Fruit fly (Drosophila melanogaster) whole organism, embryonic: ENCODE measurements around the gene sti.
A peak's percentile ranks its signal among the peaks of the same experiment; 100 is the strongest.

Experiments used
- CG10431 ChIP-seq: fragments of 200-800 bp; sonication (Bioruptor generic); optimal IDR thresholded peaks from 3 replicates; lab custom pipeline; 2018; ENCODE audit warnings: missing biosample characterization, mild to moderate bottlenecking, missing genetic modification characterization
- CG1233 ChIP-seq: fragments of 200-800 bp; sonication (Bioruptor generic); optimal IDR thresholded peaks from 4 replicates; lab custom pipeline; 2018; ENCODE audit warnings: missing biosample characterization, mild to moderate bottlenecking, missing genetic modification characterization
- CG12659 ChIP-seq: fragments of 200-800 bp; sonication (Bioruptor generic); optimal IDR thresholded peaks from 3 replicates; lab custom pipeline; 2017; ENCODE audit warnings: mild to moderate bottlenecking, missing biosample characterization, missing genetic modification reagents, missing genetic modification characterization
- CG1529 ChIP-seq: fragments of 200-800 bp; sonication (Bioruptor generic); optimal IDR thresholded peaks from 3 replicates; lab custom pipeline; 2018; ENCODE audit warnings: missing biosample characterization, missing genetic modification characterization
- CG16813 ChIP-seq: fragments of 200-800 bp; sonication (Bioruptor generic); IDR thresholded peaks from 3 replicates; pipeline ENCODE4 v1.3.6; 2022; ENCODE audit warnings: missing biosample characterization, missing genetic modification characterization; ENCODE audit not compliant: partially characterized antibody
- CG17186 ChIP-seq: fragments of 200-800 bp; sonication (Bioruptor generic); optimal IDR thresholded peaks from 3 replicates; lab custom pipeline; 2017; ENCODE audit warnings: missing biosample characterization, missing genetic modification reagents, missing genetic modification characterization
- CG17802 ChIP-seq: fragments of 200-800 bp; sonication (Bioruptor generic); optimal IDR thresholded peaks from 2 replicates; lab custom pipeline; 2018; ENCODE audit warnings: missing biosample characterization, mild to moderate bottlenecking, missing genetic modification characterization, moderate library complexity
- CG1832 ChIP-seq: fragments of 200-800 bp; sonication (Bioruptor generic); optimal IDR thresholded peaks from 2 replicates; lab custom pipeline; 2017; ENCODE audit warnings: missing biosample characterization, mild to moderate bottlenecking, missing genetic modification characterization, inconsistent platforms
- CG18599 ChIP-seq: fragments of 200-800 bp; sonication (Bioruptor generic); optimal IDR thresholded peaks from 3 replicates; lab custom pipeline; 2017; ENCODE audit warnings: missing biosample characterization, missing genetic modification characterization, mild to moderate bottlenecking, moderate library complexity, missing genetic modification reagents
- CG2120 ChIP-seq: fragments of 200-800 bp; sonication (Bioruptor generic); optimal IDR thresholded peaks from 3 replicates; lab custom pipeline; 2016; ENCODE audit warnings: missing biosample characterization, missing genetic modification characterization
- CG3995 ChIP-seq: fragments of 200-800 bp; sonication (Bioruptor generic); optimal IDR thresholded peaks from 3 replicates; lab custom pipeline; 2016; ENCODE audit warnings: missing biosample characterization, missing genetic modification characterization
- CG6254 ChIP-seq: fragments of 200-800 bp; sonication (Bioruptor generic); optimal IDR thresholded peaks from 3 replicates; lab custom pipeline; 2017; ENCODE audit warnings: mild to moderate bottlenecking, missing biosample characterization, missing genetic modification reagents, missing genetic modification characterization
- CG8290 ChIP-seq, 3 experiments: fragments of 200-800 bp; sonication (Bioruptor generic); optimal IDR thresholded peaks; 2 replicates each; lab custom pipeline; 2016 to 2019; ENCODE audit warnings: missing biosample characterization in 3 of 3, missing genetic modification characterization in 3 of 3, mild to moderate bottlenecking in 2 of 3, moderate library complexity in 1 of 3
- CG9797 ChIP-seq: fragments of 200-800 bp; sonication (Bioruptor generic); optimal IDR thresholded peaks from 3 replicates; lab custom pipeline; 2018; ENCODE audit warnings: missing biosample characterization, mild to moderate bottlenecking, missing genetic modification characterization
- CG9817 ChIP-seq: fragments of 200-800 bp; sonication (Bioruptor generic); optimal IDR thresholded peaks from 2 replicates; lab custom pipeline; 2018; ENCODE audit warnings: missing biosample characterization, mild to moderate bottlenecking, missing genetic modification characterization, moderate library complexity
- CG9876 ChIP-seq: fragments of 200-800 bp; sonication (Bioruptor generic); optimal IDR thresholded peaks from 2 replicates; lab custom pipeline; 2016; ENCODE audit warnings: missing biosample characterization, missing genetic modification characterization
- CoRest ChIP-seq: fragments of 200-800 bp; sonication (Bioruptor generic); optimal IDR thresholded peaks from 3 replicates; lab custom pipeline; 2018; ENCODE audit warnings: missing biosample characterization, mild to moderate bottlenecking, missing genetic modification characterization, moderate library complexity
- CrebB ChIP-seq: fragments of 200-800 bp; sonication (Bioruptor generic); optimal IDR thresholded peaks from 3 replicates; lab custom pipeline; 2018; ENCODE audit warnings: missing biosample characterization, mild to moderate bottlenecking, missing genetic modification characterization
- Dll ChIP-seq: fragments of 200-800 bp; sonication (Bioruptor generic); IDR thresholded peaks from 4 replicates; pipeline ENCODE4 v1.3.6; 2022; ENCODE audit warnings: missing biosample characterization, missing genetic modification characterization; ENCODE audit not compliant: partially characterized antibody
- Dref ChIP-seq: fragments of 200-800 bp; sonication (Bioruptor generic); IDR thresholded peaks from 2 replicates; pipeline ENCODE4 v1.3.6; 2022; ENCODE audit warnings: missing biosample characterization, missing genetic modification characterization
- Ets97D ChIP-seq: fragments of 200-800 bp; sonication (Bioruptor generic); optimal IDR thresholded peaks from 3 replicates; lab custom pipeline; 2016; ENCODE audit warnings: missing biosample characterization, missing genetic modification characterization
- H15 ChIP-seq: fragments of 200-800 bp; sonication (Bioruptor generic); IDR thresholded peaks from 3 replicates; pipeline ENCODE4 v1.3.6; 2022; ENCODE audit warnings: missing biosample characterization, missing genetic modification characterization
- HLH3B ChIP-seq: fragments of 200-800 bp; sonication (Bioruptor generic); IDR thresholded peaks from 2 replicates; pipeline ENCODE4 v1.3.6; 2022; ENCODE audit warnings: missing biosample characterization, missing genetic modification characterization
- HmgD ChIP-seq: fragments of 200-800 bp; sonication (Bioruptor generic); optimal IDR thresholded peaks from 3 replicates; lab custom pipeline; 2016; ENCODE audit warnings: missing biosample characterization, missing genetic modification characterization
- HmgZ ChIP-seq: fragments of 200-800 bp; sonication (Bioruptor generic); optimal IDR thresholded peaks from 2 replicates; lab custom pipeline; 2018; ENCODE audit warnings: missing biosample characterization, mild to moderate bottlenecking, missing genetic modification characterization
- Hmr ChIP-seq: fragments of 200-800 bp; sonication (Bioruptor generic); optimal IDR thresholded peaks from 3 replicates; lab custom pipeline; 2017; ENCODE audit warnings: mild to moderate bottlenecking, missing biosample characterization, missing genetic modification reagents, missing genetic modification characterization
- Hr78 ChIP-seq, 2 experiments: fragments of 200-800 bp in 1 of 2; fragments of >200 bp in 1 of 2; sonication (Bioruptor generic) in 1 of 2; optimal IDR thresholded peaks; 2 replicates each; lab custom pipeline; 2017 to 2019; ENCODE audit warnings: missing biosample characterization in 2 of 2, missing genetic modification characterization in 2 of 2, mild to moderate bottlenecking in 1 of 2, moderate library complexity in 1 of 2
- Med ChIP-seq: fragments of 200-800 bp; sonication (Bioruptor generic); peaks from one replicate; lab custom pipeline; 2016; ENCODE audit warnings: missing biosample characterization, missing genetic modification characterization, mild to moderate bottlenecking, inconsistent platforms, moderate library complexity
- Pdp1 ChIP-seq, 2 experiments: fragments of 200-800 bp; sonication (Bioruptor generic); optimal IDR thresholded peaks; 3 replicates each; lab custom pipeline; 2016; ENCODE audit warnings: missing biosample characterization in 2 of 2, missing genetic modification characterization in 2 of 2, mild to moderate bottlenecking in 1 of 2, moderate library complexity in 1 of 2
- TFAM ChIP-seq: fragments of 200-800 bp; sonication (Bioruptor generic); optimal IDR thresholded peaks from 2 replicates; lab custom pipeline; 2017; ENCODE audit warnings: missing biosample characterization, missing genetic modification characterization, inconsistent platforms
- Taf1 ChIP-seq: fragments of 200-800 bp; sonication (Bioruptor generic); IDR thresholded peaks from 2 replicates; pipeline ENCODE4 v1.3.6; 2022; ENCODE audit warnings: missing biosample characterization, missing genetic modification characterization
- Vsx1 ChIP-seq: fragments of 200-800 bp; sonication (Bioruptor generic); optimal IDR thresholded peaks from 2 replicates; lab custom pipeline; 2017; ENCODE audit warnings: missing biosample characterization, mild to moderate bottlenecking, missing genetic modification characterization, missing genetic modification reagents
- az2 ChIP-seq: fragments of 200-800 bp; sonication (Bioruptor generic); optimal IDR thresholded peaks from 3 replicates; lab custom pipeline; 2016; ENCODE audit warnings: missing biosample characterization, missing genetic modification characterization
- br ChIP-seq: fragments of >200 bp; optimal IDR thresholded peaks from 2 replicates; lab custom pipeline; 2017
- gcm ChIP-seq: fragments of 200-800 bp; sonication (Bioruptor generic); optimal IDR thresholded peaks from 2 replicates; lab custom pipeline; 2019; ENCODE audit warnings: missing biosample characterization, mild to moderate bottlenecking, missing genetic modification characterization, moderate library complexity
- gem ChIP-seq: fragments of 200-800 bp; sonication (Bioruptor generic); optimal IDR thresholded peaks from 2 replicates; lab custom pipeline; 2019; ENCODE audit warnings: missing biosample characterization, mild to moderate bottlenecking, missing genetic modification characterization, moderate library complexity
- her ChIP-seq: fragments of 200-800 bp; sonication (Bioruptor generic); optimal IDR thresholded peaks from 2 replicates; lab custom pipeline; 2016; ENCODE audit warnings: missing biosample characterization, missing genetic modification characterization
- jing ChIP-seq: fragments of 200-800 bp; sonication (Bioruptor generic); optimal IDR thresholded peaks from 2 replicates; lab custom pipeline; 2018; ENCODE audit warnings: missing biosample characterization, mild to moderate bottlenecking, missing genetic modification characterization
- kay ChIP-seq: fragments of 200-800 bp; sonication (Bioruptor generic); optimal IDR thresholded peaks from 2 replicates; lab custom pipeline; 2016; ENCODE audit warnings: missing biosample characterization, missing genetic modification characterization
- lmd ChIP-seq: fragments of 200-800 bp; sonication (Bioruptor generic); IDR thresholded peaks from 2 replicates; pipeline ENCODE4 v1.3.6; 2022; ENCODE audit warnings: missing biosample characterization, missing genetic modification characterization
- row ChIP-seq: fragments of 200-800 bp; sonication (Bioruptor generic); IDR thresholded peaks from 3 replicates; pipeline ENCODE4 v1.3.6; 2022; ENCODE audit warnings: missing biosample characterization, missing genetic modification characterization
- salm ChIP-seq: fragments of 200-800 bp; sonication (Bioruptor generic); optimal IDR thresholded peaks from 2 replicates; lab custom pipeline; 2018; ENCODE audit warnings: missing biosample characterization, mild to moderate bottlenecking, missing genetic modification characterization
- stwl ChIP-seq: fragments of 200-800 bp; sonication (Bioruptor generic); optimal IDR thresholded peaks from 3 replicates; lab custom pipeline; 2018; ENCODE audit warnings: missing biosample characterization, mild to moderate bottlenecking, missing genetic modification characterization, moderate library complexity
- toy ChIP-seq: fragments of 200-800 bp; sonication (Bioruptor generic); IDR thresholded peaks from 2 replicates; pipeline ENCODE4 v1.3.6; 2022; ENCODE audit warnings: missing biosample characterization, missing genetic modification characterization
- trem ChIP-seq: fragments of 200-800 bp; optimal IDR thresholded peaks from 3 replicates; lab custom pipeline; 2019; ENCODE audit warnings: missing biosample characterization, mild to moderate bottlenecking, missing genetic modification characterization, moderate library complexity
- vvl ChIP-seq: fragments of 200-800 bp; sonication (Bioruptor generic); IDR thresholded peaks from 2 replicates; pipeline ENCODE4 v1.3.6; 2022; ENCODE audit warnings: missing biosample characterization, missing genetic modification characterization
- wek ChIP-seq: fragments of 200-800 bp; sonication (Bioruptor generic); optimal IDR thresholded peaks from 3 replicates; lab custom pipeline; 2018; ENCODE audit warnings: missing biosample characterization, mild to moderate bottlenecking, missing genetic modification characterization, moderate library complexity
- wor ChIP-seq: fragments of 200-800 bp; sonication (Bioruptor generic); IDR thresholded peaks from 2 replicates; pipeline ENCODE4 v1.3.6; 2022; ENCODE audit warnings: missing biosample characterization, missing genetic modification characterization
- zfh1 ChIP-seq: fragments of 200-800 bp; sonication (Bioruptor generic); IDR thresholded peaks from 3 replicates; pipeline ENCODE4 v1.3.6; 2022; ENCODE audit warnings: missing biosample characterization, missing genetic modification characterization

The sti gene

dm6 chr3L:12530044-12530443 is 15.4 kb upstream of the sti start, which contains the start of gene nst (continued):
- TF ChIP-seq Vsx1 = no peak
- TF ChIP-seq CG6254 (GFP tag; lab: Kevin White, UChicago) = peak; percentile 16
- TF ChIP-seq Med (GFP tag; lab: Kevin White, UChicago) = peak; percentile 88
- no peak for TF ChIP-seq CG10431 (GFP tag; lab: Kevin White, UChicago)
- peak; percentile 31 for TF ChIP-seq CG12659 (GFP tag; lab: Kevin White, UChicago)
- peak; percentile 44 for TF ChIP-seq stwl
- TF ChIP-seq her (GFP tag; lab: Kevin White, UChicago) = peak; percentile 37
- TF ChIP-seq trem (tag; lab: Kevin White, UChicago) = peak; percentile 14
- TF ChIP-seq Hmr (GFP tag; lab: Kevin White, UChicago) = peak; percentile 14
- peak; percentile 15 for TF ChIP-seq gem
- no peak for TF ChIP-seq CrebB (tag; lab: Kevin White, UChicago)
- TF ChIP-seq Ets97D (GFP tag; lab: Kevin White, UChicago) = peak; percentile 15
- no peak for TF ChIP-seq CG1832
- TF ChIP-seq wor (GFP tag; lab: Robert Waterston, UW) = no peak
- peak; percentile 34 for TF ChIP-seq CG17186 (GFP tag; lab: Kevin White, UChicago)
- no peak for TF ChIP-seq CG2120 (GFP tag; lab: Kevin White, UChicago)
- TF ChIP-seq Dref (GFP tag; lab: Robert Waterston, UW) = peak; percentile 33; the same call in 1 of the 2 replicates
- peak; percentile 28; the same call in 1 of the 4 replicates for TF ChIP-seq Dll
- TF ChIP-seq Taf1 (GFP tag; lab: Robert Waterston, UW) = no peak
- peak; percentile 81 for TF ChIP-seq CG9797 (GFP tag; lab: Kevin White, UChicago)
- TF ChIP-seq CG9817 (tag; lab: Kevin White, UChicago) = peak; percentile 19
- TF ChIP-seq HmgD = peak; percentile 23
- peak; percentile 7 for TF ChIP-seq HmgZ (tag; lab: Kevin White, UChicago)
- TF ChIP-seq row (GFP tag; lab: Robert Waterston, UW) = 0 out of 3 replicates have a peak, but pooled peaks have one; percentile 9

dm6 chr3L:12529431-12530007 is 14.9 kb upstream of the sti start:
- TF ChIP-seq salm (tag; lab: Kevin White, UChicago) (peak; percentile 29), CG17802 (peak; percentile 15), Pdp1 (GFP tag; optimal IDR thresholded peaks at IDR 0.05; lab: Kevin White, UChicago) (peak in 1 of 2 experiments; percentile 40), CG3995 (GFP tag; lab: Kevin White, UChicago) (no peak), lmd (GFP tag; lab: Robert Waterston, UW) (peak; percentile 55), jing (GFP tag; lab: Kevin White, UChicago) (no peak), CoRest (tag; lab: Kevin White, UChicago) (peak; percentile 34), CG16813 (no peak), CG1233 (peak; percentile 12), az2 (GFP tag; lab: Kevin White, UChicago) (peak; percentile 49), TFAM (GFP tag; lab: Kevin White, UChicago) (no peak), br (lab: Kevin White, UChicago) (no peak), gcm (GFP tag; lab: Kevin White, UChicago) (peak; percentile 21), CG1529 (peak; percentile 25), toy (no peak), CG9876 (GFP tag; lab: Kevin White, UChicago) (no peak), CG18599 (GFP tag; lab: Kevin White, UChicago) (peak; percentile 33), wek (GFP tag; lab: Kevin White, UChicago) (no peak), vvl (GFP tag; lab: Robert Waterston, UW) (peak; percentile 84), kay (GFP tag; lab: Kevin White, UChicago) (peak; percentile 34), CG8290 (GFP tag; optimal IDR thresholded peaks at IDR 0.05; lab: Kevin White, UChicago) (no peak), CG8290 (tag; optimal IDR thresholded peaks at IDR 0.05; lab: Kevin White, UChicago) (no peak), HLH3B (GFP tag; lab: Robert Waterston, UW) (peak; percentile 60), zfh1 (GFP tag; lab: Robert Waterston, UW) (peak; percentile 68), H15 (GFP tag; lab: Robert Waterston, UW) (0 out of 3 replicates have a peak, but pooled peaks have one; percentile 32), Hr78 (GFP tag; optimal IDR thresholded peaks at IDR 0.05; lab: Kevin White, UChicago) (peak in 1 of 2 experiments; percentile 53)
